Worm (Caenorhabditis elegans): ENCODE results near the gene F59E11.5.

F59E11.5 gene

DNA sequence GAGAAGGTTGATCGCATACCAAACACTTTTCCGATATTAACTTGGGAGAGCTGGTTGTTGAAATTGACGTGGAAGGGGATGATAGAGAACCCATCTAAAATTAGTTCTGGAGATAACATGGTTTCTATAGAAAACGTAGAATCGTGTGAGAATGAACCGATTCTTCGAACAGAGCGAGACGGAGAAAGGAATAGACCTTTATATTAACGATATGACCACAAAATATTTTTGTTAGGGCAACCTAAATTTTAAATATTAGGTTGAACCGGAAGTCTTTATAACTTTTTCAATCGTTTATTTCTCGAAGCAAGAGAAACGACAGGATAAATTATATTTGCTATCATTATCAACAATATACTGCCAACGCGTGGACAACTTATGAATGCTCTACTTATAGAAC, 28.8 kb upstream of the F59E11.5 start, which contains the start of gene nhr-219:
TSS of gene nhr-219 (minus strand) at position 101 of the 400 bp plus-strand sequence.
- no peak for TF ChIP-seq pes-1 (GFP tag; IDR thresholded peaks at IDR 0.05)
- no peak for TF ChIP-seq hmg-4 (GFP tag; optimal IDR thresholded peaks at IDR 0.05)
- no peak for TF ChIP-seq ets-7 (tag; optimal IDR thresholded peaks at IDR 0.05)
- no peak for TF ChIP-seq ceh-13 (GFP tag; optimal IDR thresholded peaks at IDR 0.05)
- no peak for TF ChIP-seq flt-1 (GFP tag; IDR thresholded peaks at IDR 0.05)
- no peak for TF ChIP-seq ceh-36 (tag; optimal IDR thresholded peaks at IDR 0.05)
- TF ChIP-seq scrt-1 (GFP tag; IDR thresholded peaks at IDR 0.05), result no peak
- TF ChIP-seq ama-1 (optimal IDR thresholded peaks at IDR 0.05), result no peak
- no peak for TF ChIP-seq sea-1 (GFP tag; conservative IDR thresholded peaks at IDR 0.05)
- no peak for TF ChIP-seq tra-4 (tag; optimal IDR thresholded peaks at IDR 0.05)

DNA sequence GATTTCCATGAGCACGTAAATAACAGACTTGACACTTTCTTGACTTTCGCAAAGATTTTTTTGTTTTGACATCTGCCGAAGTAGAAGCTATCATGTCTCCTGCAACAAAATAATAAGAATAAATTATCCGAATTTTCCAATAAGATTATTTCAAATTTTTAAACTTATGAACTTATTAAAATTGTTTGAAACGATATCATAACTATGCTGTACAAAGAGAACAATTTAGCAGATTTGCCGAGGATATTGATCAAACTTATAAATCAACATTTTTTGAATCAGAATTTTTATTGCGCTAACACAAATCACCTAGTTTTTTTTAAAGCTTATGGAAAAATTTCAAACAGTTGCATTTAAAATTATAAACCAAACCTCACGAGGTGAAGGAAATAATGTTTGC, 22.6 kb upstream of the F59E11.5 start, which contains the start of gene nhr-195:
TSS of gene nhr-195 (minus strand) at position 101 of the 400 bp plus-strand sequence.
- TF ChIP-seq flt-1 (GFP tag; IDR thresholded peaks at IDR 0.05), result no peak
- no peak for TF ChIP-seq ama-1 (optimal IDR thresholded peaks at IDR 0.05)
- no peak for TF ChIP-seq pes-1 (GFP tag; IDR thresholded peaks at IDR 0.05)
- no peak for TF ChIP-seq B0310.2 (tag; optimal IDR thresholded peaks at IDR 0.05)
- TF ChIP-seq sea-1 (GFP tag; conservative IDR thresholded peaks at IDR 0.05), result no peak

DNA sequence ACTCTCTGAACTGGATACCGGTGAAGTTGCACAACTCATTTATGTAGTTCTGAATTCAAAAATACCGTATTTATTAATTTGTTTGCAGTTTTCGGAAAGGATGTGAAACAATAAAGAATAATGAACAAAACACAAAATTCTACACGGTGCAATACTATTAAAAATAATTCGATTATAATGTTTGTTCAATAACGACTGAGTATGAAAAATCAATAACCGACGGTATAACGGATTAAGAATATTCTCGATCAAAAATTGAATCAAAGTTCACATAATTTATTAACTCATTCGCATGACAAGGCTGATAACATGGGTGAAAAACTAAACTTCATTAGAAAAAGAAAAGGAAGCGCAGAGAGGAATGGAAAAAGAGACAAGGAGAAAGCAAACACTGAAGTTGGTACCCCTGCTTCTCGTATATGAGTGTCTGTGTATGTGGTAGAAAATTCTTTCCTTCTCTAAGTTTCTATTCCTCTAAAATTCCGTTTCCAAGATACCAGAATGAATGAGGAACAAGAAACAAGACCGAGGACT, 19.9 kb upstream of the F59E11.5 start, which contains the start of gene nhr-143:
TSS of gene nhr-143 (minus strand) at position 51 of the 534 bp plus-strand sequence.
- TF ChIP-seq ama-1 (optimal IDR thresholded peaks at IDR 0.05), result no peak
- no peak for TF ChIP-seq sea-1 (GFP tag; conservative IDR thresholded peaks at IDR 0.05)
- TF ChIP-seq tra-4 (tag; optimal IDR thresholded peaks at IDR 0.05), result no peak
- TF ChIP-seq hmbx-1 (tag; optimal IDR thresholded peaks at IDR 0.05), result no peak
- no peak for TF ChIP-seq hmg-4 (GFP tag; optimal IDR thresholded peaks at IDR 0.05)
- TF ChIP-seq scrt-1 (GFP tag; IDR thresholded peaks at IDR 0.05), result no peak
- TF ChIP-seq tbx-11 (GFP tag; IDR thresholded peaks at IDR 0.05), result no peak
- no peak for TF ChIP-seq B0310.2 (tag; optimal IDR thresholded peaks at IDR 0.05)
- TF ChIP-seq ceh-13 (GFP tag; optimal IDR thresholded peaks at IDR 0.05), result no peak

DNA sequence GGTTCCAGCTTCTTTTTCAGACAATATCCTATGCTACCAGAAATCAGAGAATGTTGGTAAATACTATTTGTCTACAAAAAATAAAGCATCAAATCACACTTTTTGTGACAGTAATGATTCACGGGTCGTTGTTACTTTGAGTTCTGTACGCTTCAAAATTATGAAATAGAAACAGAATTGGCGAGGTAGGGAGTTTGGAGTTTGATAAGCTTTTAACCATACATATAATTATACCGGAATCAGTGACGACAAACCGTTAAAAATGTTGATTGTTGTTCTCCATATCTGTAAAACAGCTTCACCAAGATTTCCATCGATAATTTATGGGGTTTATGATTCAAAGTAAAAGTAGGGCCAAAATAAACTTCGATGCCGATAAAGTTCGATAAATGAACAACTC, 17.0 kb upstream of the F59E11.5 start:
- TF ChIP-seq tbx-37 (GFP tag; conservative IDR thresholded peaks at IDR 0.05) (no peak), pes-1 (GFP tag; IDR thresholded peaks at IDR 0.05) (no peak), ceh-36 (tag; optimal IDR thresholded peaks at IDR 0.05) (no peak), hmbx-1 (tag; optimal IDR thresholded peaks at IDR 0.05) (no peak), ama-1 (optimal IDR thresholded peaks at IDR 0.05) (no peak), hnd-1 (tag; optimal IDR thresholded peaks at IDR 0.05) (no peak), B0310.2 (tag; optimal IDR thresholded peaks at IDR 0.05) (no peak), ceh-13 (GFP tag; optimal IDR thresholded peaks at IDR 0.05) (no peak), aly-1 (tag; optimal IDR thresholded peaks at IDR 0.05) (no peak), F13C5.2 (tag; optimal IDR thresholded peaks at IDR 0.05) (no peak), ets-7 (tag; optimal IDR thresholded peaks at IDR 0.05) (no peak), hmg-4 (GFP tag; optimal IDR thresholded peaks at IDR 0.05) (no peak), scrt-1 (GFP tag; IDR thresholded peaks at IDR 0.05) (no peak), tra-4 (tag; optimal IDR thresholded peaks at IDR 0.05) (no peak), sea-1 (GFP tag; conservative IDR thresholded peaks at IDR 0.05) (no peak), flt-1 (GFP tag; IDR thresholded peaks at IDR 0.05) (no peak), tbx-11 (GFP tag; IDR thresholded peaks at IDR 0.05) (no peak)

DNA sequence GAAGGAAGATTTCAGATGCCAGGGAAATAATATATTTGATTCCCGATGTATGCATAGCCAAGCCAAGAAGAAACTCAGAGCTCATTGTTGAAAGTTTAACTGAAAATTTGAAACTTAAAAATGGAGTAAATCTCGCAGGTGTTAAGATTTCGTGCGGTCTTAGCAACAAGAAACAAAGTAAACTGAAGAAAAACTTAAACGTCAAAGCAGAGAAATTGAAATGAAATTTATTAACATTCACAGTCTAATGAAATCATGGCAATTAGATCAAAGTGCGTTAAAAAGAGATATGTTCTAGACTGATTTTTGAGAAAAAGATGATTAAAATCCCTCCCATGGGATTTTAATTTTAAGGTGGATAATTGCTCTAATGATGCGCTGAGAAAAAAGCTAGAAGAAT, 14.1 kb upstream of the F59E11.5 start, which contains the start of gene str-84:
TSS of gene str-84 (minus strand) at position 101 of the 400 bp plus-strand sequence.
- TF ChIP-seq sea-1 (GFP tag; conservative IDR thresholded peaks at IDR 0.05), result no peak
- no peak for TF ChIP-seq hmbx-1 (tag; optimal IDR thresholded peaks at IDR 0.05)
- no peak for TF ChIP-seq B0310.2 (tag; optimal IDR thresholded peaks at IDR 0.05)
- no peak for TF ChIP-seq tra-4 (tag; optimal IDR thresholded peaks at IDR 0.05)
- TF ChIP-seq F13C5.2 (tag; optimal IDR thresholded peaks at IDR 0.05), result no peak
- TF ChIP-seq ama-1 (optimal IDR thresholded peaks at IDR 0.05), result no peak
- TF ChIP-seq tbx-11 (GFP tag; IDR thresholded peaks at IDR 0.05), result no peak
- no peak for TF ChIP-seq ceh-36 (tag; optimal IDR thresholded peaks at IDR 0.05)
- TF ChIP-seq hmg-4 (GFP tag; optimal IDR thresholded peaks at IDR 0.05), result no peak
- TF ChIP-seq flt-1 (GFP tag; IDR thresholded peaks at IDR 0.05), result no peak
- TF ChIP-seq ets-7 (tag; optimal IDR thresholded peaks at IDR 0.05), result no peak
- TF ChIP-seq aly-1 (tag; optimal IDR thresholded peaks at IDR 0.05), result no peak
- no peak for TF ChIP-seq pes-1 (GFP tag; IDR thresholded peaks at IDR 0.05)
- TF ChIP-seq scrt-1 (GFP tag; IDR thresholded peaks at IDR 0.05), result no peak
- no peak for TF ChIP-seq ceh-13 (GFP tag; optimal IDR thresholded peaks at IDR 0.05)

DNA sequence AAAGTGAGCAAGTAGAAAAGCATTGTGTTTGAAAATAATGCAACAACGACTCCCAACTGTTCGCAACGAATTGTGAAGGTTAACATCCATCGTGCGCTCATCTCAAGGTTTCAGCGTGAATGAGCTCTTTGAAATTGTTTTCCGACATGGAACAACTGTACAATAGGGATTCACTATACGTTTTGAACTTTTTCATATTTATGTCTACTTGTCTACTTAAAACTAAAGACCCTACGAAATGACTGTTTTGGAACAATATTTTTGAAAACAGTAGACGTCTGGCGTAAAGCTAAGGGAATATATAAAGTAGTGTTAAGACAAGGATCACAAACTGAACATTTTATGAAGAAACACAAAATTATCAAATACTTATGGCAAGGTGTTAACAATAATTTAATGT, 11.3 kb upstream of the F59E11.5 start, which contains the start of gene str-86:
TSS of gene str-86 (minus strand) at position 101 of the 400 bp plus-strand sequence.
- no peak for TF ChIP-seq pes-1 (GFP tag; IDR thresholded peaks at IDR 0.05)
- TF ChIP-seq scrt-1 (GFP tag; IDR thresholded peaks at IDR 0.05), result no peak
- TF ChIP-seq ceh-13 (GFP tag; optimal IDR thresholded peaks at IDR 0.05), result no peak
- TF ChIP-seq ceh-36 (tag; optimal IDR thresholded peaks at IDR 0.05), result no peak
- no peak for TF ChIP-seq flt-1 (GFP tag; IDR thresholded peaks at IDR 0.05)
- no peak for TF ChIP-seq F13C5.2 (tag; optimal IDR thresholded peaks at IDR 0.05)
- no peak for TF ChIP-seq ets-7 (tag; optimal IDR thresholded peaks at IDR 0.05)
- no peak for TF ChIP-seq tbx-37 (GFP tag; conservative IDR thresholded peaks at IDR 0.05)
- TF ChIP-seq ama-1 (optimal IDR thresholded peaks at IDR 0.05), result no peak
- no peak for TF ChIP-seq hnd-1 (tag; optimal IDR thresholded peaks at IDR 0.05)
- TF ChIP-seq hmg-4 (GFP tag; optimal IDR thresholded peaks at IDR 0.05), result no peak
- TF ChIP-seq tbx-11 (GFP tag; IDR thresholded peaks at IDR 0.05), result no peak
- no peak for TF ChIP-seq hmbx-1 (tag; optimal IDR thresholded peaks at IDR 0.05)
- TF ChIP-seq tra-4 (tag; optimal IDR thresholded peaks at IDR 0.05), result no peak
- TF ChIP-seq sea-1 (GFP tag; conservative IDR thresholded peaks at IDR 0.05), result no peak

DNA sequence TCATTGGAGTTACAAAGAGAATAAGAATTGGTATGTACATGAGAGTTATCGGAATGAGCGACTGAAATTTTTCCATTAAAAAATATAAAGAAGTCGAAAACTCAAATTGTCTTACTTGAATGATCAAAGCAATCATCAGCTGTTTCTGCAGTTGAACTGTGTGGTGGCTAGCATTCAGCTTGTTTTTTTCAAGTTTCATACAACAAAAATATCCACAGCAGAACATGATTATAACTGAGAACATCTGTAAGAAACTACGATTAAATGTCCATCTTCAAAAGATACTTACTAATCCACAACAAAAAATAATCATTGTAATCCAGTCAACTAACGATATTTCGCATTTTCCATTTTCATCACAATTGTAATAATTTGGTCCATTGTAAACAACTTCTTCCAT, 10.1 kb upstream of the F59E11.5 start:
- no peak for TF ChIP-seq tbx-11 (GFP tag; IDR thresholded peaks at IDR 0.05)
- TF ChIP-seq B0310.2 (tag; optimal IDR thresholded peaks at IDR 0.05), result no peak
- no peak for TF ChIP-seq scrt-1 (GFP tag; IDR thresholded peaks at IDR 0.05)
- no peak for TF ChIP-seq sea-1 (GFP tag; conservative IDR thresholded peaks at IDR 0.05)
- TF ChIP-seq hnd-1 (tag; optimal IDR thresholded peaks at IDR 0.05), result no peak
